Fruit fly (Drosophila melanogaster): ENCODE measurements around the gene out.
A peak's percentile ranks its signal among the peaks of the same experiment; 100 is the strongest.

Gene out

DNA sequence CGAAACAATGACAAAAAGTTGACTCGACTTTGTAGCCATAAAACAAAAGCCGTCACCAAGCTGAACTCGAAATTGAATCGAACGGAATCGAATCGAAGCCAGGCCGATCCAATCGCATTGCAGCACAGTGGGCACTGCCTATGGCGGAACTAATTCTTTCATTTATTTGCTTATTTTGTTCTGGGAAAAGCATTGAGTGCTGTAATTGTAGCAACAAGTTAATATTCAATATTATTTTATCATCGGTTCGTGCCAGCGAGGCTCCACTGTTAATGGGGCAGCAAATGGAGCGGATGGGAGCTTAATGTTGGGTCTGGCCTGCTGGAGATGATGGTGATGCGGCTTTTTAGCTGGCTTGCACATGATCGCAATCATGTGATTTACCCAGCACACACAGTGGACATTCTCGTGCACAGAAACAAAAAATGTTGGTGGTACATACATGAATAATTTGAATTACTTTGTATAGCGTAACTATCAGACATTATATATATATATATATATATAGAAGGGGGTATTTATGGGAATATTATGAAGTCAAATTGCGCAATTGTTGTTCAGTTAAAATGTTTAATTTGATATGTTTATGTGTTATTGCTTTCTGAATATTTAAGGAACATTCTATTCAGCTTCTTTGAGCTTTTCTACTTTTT is 32.5 kb downstream of the out start (continued):
- TF ChIP-seq ATbp (GFP tag; optimal IDR thresholded peaks at IDR 0.05) (peak; percentile 90), tio (GFP tag; optimal IDR thresholded peaks at IDR 0.05) (peak; percentile 63), jumu (GFP tag; optimal IDR thresholded peaks at IDR 0.05) (peak; percentile 86), CG6813 (GFP tag; optimal IDR thresholded peaks at IDR 0.05) (peak; percentile 82), CG18476 (GFP tag; optimal IDR thresholded peaks at IDR 0.05) (peak; percentile 79), Dll (GFP tag; IDR thresholded peaks at IDR 0.05; ENCODE audit: partially characterized antibody) (no peak), jing (GFP tag; optimal IDR thresholded peaks at IDR 0.05) (peak; percentile 88), sob (GFP tag; IDR thresholded peaks at IDR 0.05) (peak; percentile 88), CG13287 (GFP tag; IDR thresholded peaks at IDR 0.05; ENCODE audit: partially characterized antibody) (no peak), caup (GFP tag; optimal IDR thresholded peaks at IDR 0.05; ENCODE audit: severe bottlenecking) (peak; percentile 70), z (GFP tag; IDR thresholded peaks at IDR 0.05) (peak; percentile 61; the same call in 1 of the 3 replicates), B-H2 (GFP tag; optimal IDR thresholded peaks at IDR 0.05) (peak; percentile 21), Atf6 (GFP tag; IDR thresholded peaks at IDR 0.05) (peak; percentile 78; the same call in 1 of the 2 replicates), gem (tag; optimal IDR thresholded peaks at IDR 0.05) (peak; percentile 89), CG30403 (GFP tag; optimal IDR thresholded peaks at IDR 0.05) (peak; percentile 89), CG16815 (GFP tag; optimal IDR thresholded peaks at IDR 0.05) (peak; percentile 67), Rx (GFP tag; IDR thresholded peaks at IDR 0.05) (peak; percentile 90), cwo (GFP tag; optimal IDR thresholded peaks at IDR 0.05) (peak; percentile 70), onecut (GFP tag; IDR thresholded peaks at IDR 0.05) (peak; percentile 90), CG4820 (GFP tag; optimal IDR thresholded peaks at IDR 0.05) (peak; percentile 88), p53 (GFP tag; optimal IDR thresholded peaks at IDR 0.05) (peak; percentile 72), CG11085 (GFP tag; IDR thresholded peaks at IDR 0.05) (peak; percentile 70), Hr39 (optimal IDR thresholded peaks at IDR 0.05) (no peak), phol (tag; optimal IDR thresholded peaks at IDR 0.05) (peak; percentile 88), CG17328 (GFP tag; IDR thresholded peaks at IDR 0.05) (peak; percentile 95), odd (GFP tag; optimal IDR thresholded peaks at IDR 0.05) (peak; percentile 77), Kr (GFP tag; optimal IDR thresholded peaks at IDR 0.05) (no peak), CG6654 (GFP tag; optimal IDR thresholded peaks at IDR 0.05) (peak; percentile 66), CG11247 (GFP tag; IDR thresholded peaks at IDR 0.05) (peak; percentile 87), hb (GFP tag; IDR thresholded peaks at IDR 0.05; ENCODE audit: partially characterized antibody) (no peak), Eip74EF (GFP tag; optimal IDR thresholded peaks at IDR 0.05) (peak in 1 of 2 experiments; percentile 86), ind (GFP tag; optimal IDR thresholded peaks at IDR 0.05) (peak; percentile 90), grn (GFP tag; optimal IDR thresholded peaks at IDR 0.05) (peak; percentile 52), Camta (GFP tag; optimal IDR thresholded peaks at IDR 0.05) (peak; percentile 81), sc (optimal IDR thresholded peaks at IDR 0.05) (no peak), sc (GFP tag; optimal IDR thresholded peaks at IDR 0.05) (peak; percentile 65), CG10267 (tag; optimal IDR thresholded peaks at IDR 0.05) (peak; percentile 72), kay (GFP tag; optimal IDR thresholded peaks at IDR 0.05) (peak; percentile 72), HmgZ (tag; optimal IDR thresholded peaks at IDR 0.05) (peak; percentile 74), ash1 (GFP tag; optimal IDR thresholded peaks at IDR 0.05) (peak; percentile 24), Bgb (GFP tag; IDR thresholded peaks at IDR 0.05; ENCODE audit: partially characterized antibody) (no peak), bsh (GFP tag; optimal IDR thresholded peaks at IDR 0.05) (peak; percentile 71 to 93), bbx (GFP tag; IDR thresholded peaks at IDR 0.05; ENCODE audit: partially characterized antibody) (no peak), twi (tag; optimal IDR thresholded peaks at IDR 0.05) (peak; percentile 67), seq (GFP tag; IDR thresholded peaks at IDR 0.05) (peak; percentile 91), CG13123 (GFP tag; optimal IDR thresholded peaks at IDR 0.05) (peak; percentile 59), ac (GFP tag; optimal IDR thresholded peaks at IDR 0.05) (peak; percentile 25), zfh1 (GFP tag; IDR thresholded peaks at IDR 0.05) (peak; percentile 94), pfk (GFP tag; optimal IDR thresholded peaks at IDR 0.05) (no peak)

All from whole organism, embryonic.